Worm (Caenorhabditis elegans): ENCODE data around the gene daf-7.

DNA sequence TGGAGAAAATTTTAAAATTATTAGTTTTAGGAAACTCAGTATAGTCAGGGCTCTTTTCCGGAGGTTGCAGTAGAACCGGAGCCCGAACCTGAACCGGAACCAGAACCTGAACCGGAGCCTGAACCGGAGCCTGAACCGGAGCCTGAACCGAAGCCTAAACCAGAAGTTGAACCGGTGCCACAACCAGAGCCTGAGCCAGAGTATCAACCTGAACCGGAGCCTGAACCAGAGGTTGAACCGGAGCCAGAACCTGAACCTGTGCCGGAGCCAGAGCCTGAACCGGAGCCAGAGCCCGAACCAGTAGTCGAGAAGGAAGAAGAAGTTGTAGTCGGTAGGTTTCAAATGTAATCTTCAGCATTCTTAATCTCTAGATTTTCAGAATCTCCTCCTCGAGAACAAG lies 43.1 kb upstream of the daf-7 start:
- no peak for TF ChIP-seq T22C8.4 (GFP tag; IDR thresholded peaks at IDR 0.05)
- no peak for TF ChIP-seq med-1 (GFP tag; optimal IDR thresholded peaks at IDR 0.05; ENCODE audit: insufficient read depth)
